Worm (Caenorhabditis elegans) whole organism, L2 larva: ENCODE results near the gene oac-23.

Experiments used
- ama-1 ChIP-seq: fragments of 150-350 bp; optimal IDR thresholded peaks from 2 replicates; lab custom pipeline; 2018; ENCODE audit warnings: inconsistent platforms
- dmd-4 ChIP-seq: sonication (generic microtip); optimal IDR thresholded peaks from 2 replicates; lab custom pipeline; 2017; ENCODE audit warnings: missing biosample characterization, missing genetic modification characterization
- egl-27 ChIP-seq: sonication (generic microtip); optimal IDR thresholded peaks from 3 replicates; lab custom pipeline; 2017; ENCODE audit warnings: missing biosample characterization, missing genetic modification reagents, missing genetic modification characterization
- fos-1 ChIP-seq: fragments of 150-350 bp; optimal IDR thresholded peaks from 2 replicates; lab custom pipeline; 2014; ENCODE audit warnings: missing biosample characterization, missing genetic modification characterization
- lin-39 ChIP-seq: fragments of 150-350 bp; optimal IDR thresholded peaks from 2 replicates; lab custom pipeline; 2014; ENCODE audit warnings: missing biosample characterization, missing genetic modification reagents, missing genetic modification characterization
- mdl-1 ChIP-seq, 2 experiments: fragments of 150-350 bp in 1 of 2; sonication (generic microtip) in 1 of 2; optimal IDR thresholded peaks; 2 replicates each; lab custom pipeline; 2017; ENCODE audit warnings: missing biosample characterization in 2 of 2, missing genetic modification characterization in 2 of 2
- nhr-11 ChIP-seq: fragments of 150-350 bp; optimal IDR thresholded peaks from 2 replicates; lab custom pipeline; 2014; ENCODE audit warnings: missing biosample characterization, missing genetic modification characterization
- nhr-12 ChIP-seq: fragments of 150-350 bp; optimal IDR thresholded peaks from 2 replicates; lab custom pipeline; 2014; ENCODE audit warnings: missing biosample characterization, missing genetic modification characterization
- nhr-23 ChIP-seq: fragments of 150-350 bp; optimal IDR thresholded peaks from 2 replicates; lab custom pipeline; 2014; ENCODE audit warnings: missing biosample characterization, missing genetic modification reagents, missing genetic modification characterization
- snpc-4 ChIP-seq: fragments of 150-350 bp; optimal IDR thresholded peaks from 2 replicates; lab custom pipeline; 2014; ENCODE audit warnings: missing biosample characterization, missing genetic modification characterization
- unc-39 ChIP-seq: fragments of 150-350 bp; optimal IDR thresholded peaks from 2 replicates; lab custom pipeline; 2014; ENCODE audit warnings: missing biosample characterization, missing genetic modification characterization
- unc-62 ChIP-seq: fragments of 150-350 bp; optimal IDR thresholded peaks from 2 replicates; lab custom pipeline; 2014; ENCODE audit warnings: missing biosample characterization, missing genetic modification reagents, missing genetic modification characterization

ce11 chrIV:3839420-3839819 lies 41.8 kb upstream of the oac-23 start, which contains the start of gene F28F9.2:
- TF ChIP-seq fos-1 (tag; lab: Kevin White, UChicago) = no peak
- no peak for TF ChIP-seq dmd-4 (tag; lab: Kevin White, UChicago)
- no peak for TF ChIP-seq egl-27 (tag; lab: Kevin White, UChicago)
- no peak for TF ChIP-seq unc-62 (GFP tag; lab: Kevin White, UChicago)
- TF ChIP-seq nhr-12 (tag; lab: Kevin White, UChicago) = no peak
- TF ChIP-seq nhr-23 = no peak
- TF ChIP-seq nhr-11 = no peak
- no peak for TF ChIP-seq lin-39 (tag; lab: Kevin White, UChicago)
- TF ChIP-seq snpc-4 (tag; lab: Kevin White, UChicago) = no peak
- TF ChIP-seq mdl-1 (tag; optimal IDR thresholded peaks at IDR 0.05; lab: Kevin White, UChicago) = no peak
- TF ChIP-seq unc-39 (tag; lab: Kevin White, UChicago) = no peak
- no peak for TF ChIP-seq ama-1
